Worm (Caenorhabditis elegans): Measurements from ENCODE around the gene nas-33.

ce11 chrX:6405905-6406304 is 49.2 kb downstream of the nas-33 start:
- TF ChIP-seq syd-9 (tag; optimal IDR thresholded peaks at IDR 0.05) (no peak), fkh-10 (GFP tag; optimal IDR thresholded peaks at IDR 0.05) (no peak), pha-4 (tag; optimal IDR thresholded peaks at IDR 0.05) (no peak), sdc-2 (tag; optimal IDR thresholded peaks at IDR 0.05) (no peak), ceh-48 (tag; optimal IDR thresholded peaks at IDR 0.05) (no peak), nhr-232 (tag; optimal IDR thresholded peaks at IDR 0.05) (no peak), madf-2 (tag; optimal IDR thresholded peaks at IDR 0.05) (no peak), pqm-1 (tag; optimal IDR thresholded peaks at IDR 0.05) (no peak)

Measured in whole organism, late embryonic.